Worm (Caenorhabditis elegans) whole organism, young adult: ENCODE measurements around the gene ZK154.6.

ENCODE experiments used
- B0336.3 ChIP-seq: fragments of 200-800 bp; sonication (Bioruptor generic); IDR thresholded peaks from 2 replicates; pipeline ENCODE4 v1.3.6; 2022; ENCODE audit warnings: missing genetic modification characterization, missing compliant biosample characterization
- C06A6.2 ChIP-seq: fragments of 200-800 bp; sonication (Bioruptor generic); conservative IDR thresholded peaks from 2 replicates; pipeline ENCODE4 v1.3.6; 2022; ENCODE audit warnings: missing genetic modification characterization, missing compliant biosample characterization
- C17E4.6 ChIP-seq: fragments of 200-800 bp; sonication (Bioruptor generic); IDR thresholded peaks from 2 replicates; pipeline ENCODE4 v1.3.6; 2022; ENCODE audit warnings: missing genetic modification reagents, missing genetic modification characterization, missing compliant biosample characterization
- F10E7.11 ChIP-seq: sonication (generic microtip); optimal IDR thresholded peaks from 2 replicates; lab custom pipeline; 2017; ENCODE audit warnings: mild to moderate bottlenecking, missing genetic modification characterization, moderate library complexity, missing compliant biosample characterization
- F22D6.2 ChIP-seq: sonication (generic microtip); optimal IDR thresholded peaks from 2 replicates; lab custom pipeline; 2016; ENCODE audit warnings: mild to moderate bottlenecking, missing genetic modification characterization, missing compliant biosample characterization
- F23B12.7 ChIP-seq: sonication (generic microtip); optimal IDR thresholded peaks from 2 replicates; lab custom pipeline; 2017; ENCODE audit warnings: missing genetic modification characterization, mild to moderate bottlenecking, missing compliant biosample characterization, antibody characterized with exemption, moderate library complexity; ENCODE audit not compliant: insufficient read depth
- F33H1.4 ChIP-seq: fragments of 200-800 bp; sonication (Bioruptor generic); IDR thresholded peaks from 2 replicates; pipeline ENCODE4 v1.3.6; 2022; ENCODE audit warnings: missing genetic modification reagents, missing genetic modification characterization, missing compliant biosample characterization
- F37B4.10 ChIP-seq: fragments of 200-800 bp; sonication (Bioruptor generic); IDR thresholded peaks from 2 replicates; pipeline ENCODE4 v1.3.6; 2022; ENCODE audit warnings: missing genetic modification characterization, missing compliant biosample characterization
- F52B5.7 ChIP-seq: sonication (generic microtip); optimal IDR thresholded peaks from 2 replicates; lab custom pipeline; 2016; ENCODE audit warnings: mild to moderate bottlenecking, missing genetic modification characterization, missing compliant biosample characterization
- F55B11.4 ChIP-seq: sonication (generic microtip); optimal IDR thresholded peaks from 2 replicates; lab custom pipeline; 2016; ENCODE audit warnings: missing compliant biosample characterization, missing genetic modification characterization, borderline replicate concordance; ENCODE audit not compliant: insufficient read depth
- F57A8.1 ChIP-seq: fragments of 200-800 bp; sonication (Bioruptor generic); optimal IDR thresholded peaks from 2 replicates; lab custom pipeline; 2018; ENCODE audit warnings: mild to moderate bottlenecking, missing genetic modification characterization, moderate library complexity, missing compliant biosample characterization
- T26A5.8 ChIP-seq: sonication (generic microtip); optimal IDR thresholded peaks from 2 replicates; lab custom pipeline; 2016; ENCODE audit warnings: missing genetic modification characterization, missing compliant biosample characterization
- Y53F4B.3 ChIP-seq: fragments of 200-800 bp; sonication (Bioruptor generic); IDR thresholded peaks from 2 replicates; pipeline ENCODE4 v1.3.6; 2022; ENCODE audit warnings: missing genetic modification reagents, missing genetic modification characterization, missing compliant biosample characterization
- Y53G8AR.9 ChIP-seq: fragments of 200-800 bp; sonication (Bioruptor generic); conservative IDR thresholded peaks from 2 replicates; pipeline ENCODE4 v1.3.6; 2022; ENCODE audit warnings: missing genetic modification reagents, missing genetic modification characterization, missing compliant biosample characterization
- Y67H2A.10 ChIP-seq: fragments of 200-800 bp; sonication (Bioruptor generic); conservative IDR thresholded peaks from 2 replicates; pipeline ENCODE4 v1.3.6; 2022; ENCODE audit warnings: missing genetic modification reagents, missing genetic modification characterization, missing compliant biosample characterization
- Y79H2A.3 ChIP-seq: fragments of 200-800 bp; sonication (Bioruptor generic); conservative IDR thresholded peaks from 2 replicates; pipeline ENCODE4 v1.3.6; 2022; ENCODE audit warnings: missing genetic modification reagents, missing genetic modification characterization, missing compliant biosample characterization
- Y95B8A.8 ChIP-seq: fragments of 200-800 bp; sonication (Bioruptor generic); IDR thresholded peaks from 2 replicates; pipeline ENCODE4 v1.3.6; 2022; ENCODE audit warnings: missing genetic modification reagents, missing genetic modification characterization, missing compliant biosample characterization
- ZK185.1 ChIP-seq: sonication (generic microtip); optimal IDR thresholded peaks from 2 replicates; lab custom pipeline; 2016; ENCODE audit warnings: mild to moderate bottlenecking, missing genetic modification characterization, missing compliant biosample characterization; ENCODE audit not compliant: poor library complexity, severe bottlenecking
- akir-1 ChIP-seq: fragments of 200-800 bp; sonication (Bioruptor generic); optimal IDR thresholded peaks from 2 replicates; lab custom pipeline; 2018; ENCODE audit warnings: mild to moderate bottlenecking, missing genetic modification characterization, moderate library complexity, missing compliant biosample characterization
- attf-5 ChIP-seq: fragments of 200-800 bp; sonication (Bioruptor generic); optimal IDR thresholded peaks from 2 replicates; lab custom pipeline; 2018; ENCODE audit warnings: mild to moderate bottlenecking, missing genetic modification characterization, missing compliant biosample characterization
- ccch-3 ChIP-seq: fragments of 200-800 bp; sonication (Bioruptor generic); optimal IDR thresholded peaks from 2 replicates; lab custom pipeline; 2018; ENCODE audit warnings: mild to moderate bottlenecking, missing genetic modification characterization, missing compliant biosample characterization
- cebp-1 ChIP-seq, 2 experiments: fragments of 200-800 bp in 1 of 2; sonication (Bioruptor generic) in 1 of 2; sonication (generic microtip) in 1 of 2; IDR thresholded peaks in 1 of 2; optimal IDR thresholded peaks in 1 of 2; 2 replicates each; pipeline versions ENCODE4 v1.3.6 to Lab custom; 2017 to 2022; ENCODE audit warnings: missing compliant biosample characterization in 2 of 2, missing genetic modification characterization in 2 of 2, mild to moderate bottlenecking in 1 of 2, missing genetic modification reagents in 1 of 2, moderate library complexity in 1 of 2
- ceh-100 ChIP-seq: fragments of 200-800 bp; sonication (Bioruptor generic); IDR thresholded peaks from 2 replicates; pipeline ENCODE4 v1.3.6; 2022; ENCODE audit warnings: missing genetic modification reagents, missing genetic modification characterization, missing compliant biosample characterization
- ceh-58 ChIP-seq: fragments of 200-800 bp; sonication (Bioruptor generic); IDR thresholded peaks from 2 replicates; pipeline ENCODE4 v1.3.6; 2022; ENCODE audit warnings: missing genetic modification characterization, missing compliant biosample characterization
- ceh-91 ChIP-seq: fragments of 200-800 bp; sonication (Bioruptor generic); IDR thresholded peaks from 2 replicates; pipeline ENCODE4 v1.3.6; 2022; ENCODE audit warnings: missing genetic modification reagents, missing genetic modification characterization, missing compliant biosample characterization
- die-1 ChIP-seq: sonication (generic microtip); optimal IDR thresholded peaks from 2 replicates; lab custom pipeline; 2016; ENCODE audit warnings: missing genotype, mild to moderate bottlenecking, missing genetic modification characterization, missing compliant biosample characterization
- efl-1 ChIP-seq: fragments of 150-350 bp; optimal IDR thresholded peaks from 2 replicates; lab custom pipeline; 2014; ENCODE audit warnings: missing biosample characterization, missing genetic modification reagents, missing genetic modification characterization
- ets-4 ChIP-seq: fragments of 200-800 bp; sonication (Bioruptor generic); optimal IDR thresholded peaks from 2 replicates; lab custom pipeline; 2018; ENCODE audit warnings: mild to moderate bottlenecking, missing genetic modification characterization, missing compliant biosample characterization
- fkh-3 ChIP-seq: sonication (generic microtip); optimal IDR thresholded peaks from 2 replicates; lab custom pipeline; 2016; ENCODE audit warnings: mild to moderate bottlenecking, missing genetic modification characterization, missing compliant biosample characterization
- gei-17 ChIP-seq: fragments of 200-800 bp; sonication (Bioruptor generic); optimal IDR thresholded peaks from 2 replicates; lab custom pipeline; 2018; ENCODE audit warnings: mild to moderate bottlenecking, missing genetic modification characterization, missing compliant biosample characterization
- him-1 ChIP-seq: sonication (generic microtip); optimal IDR thresholded peaks from 2 replicates; lab custom pipeline; 2016; ENCODE audit warnings: missing genotype, missing genetic modification reagents, missing genetic modification characterization, missing compliant biosample characterization
- hmg-1.2 ChIP-seq: fragments of 200-800 bp; sonication (Bioruptor generic); IDR thresholded peaks from 2 replicates; pipeline ENCODE4 v1.3.6; 2022; ENCODE audit warnings: missing genetic modification reagents, missing genetic modification characterization, missing compliant biosample characterization
- hmg-20 ChIP-seq: fragments of 200-800 bp; sonication (Bioruptor generic); IDR thresholded peaks from 2 replicates; pipeline ENCODE4 v1.3.6; 2022; ENCODE audit warnings: missing genetic modification reagents, missing genetic modification characterization, missing compliant biosample characterization
- lag-1 ChIP-seq: fragments of 200-800 bp; sonication (Bioruptor generic); IDR thresholded peaks from 2 replicates; pipeline ENCODE4 v1.3.6; 2022; ENCODE audit warnings: missing genetic modification reagents, missing genetic modification characterization, missing compliant biosample characterization
- let-607 ChIP-seq, 2 experiments: fragments of 200-800 bp in 1 of 2; sonication (Bioruptor generic) in 1 of 2; sonication (generic microtip) in 1 of 2; optimal IDR thresholded peaks; 2 replicates each; lab custom pipeline; 2016 to 2018; ENCODE audit warnings: mild to moderate bottlenecking in 2 of 2, missing compliant biosample characterization in 2 of 2, missing genetic modification characterization in 2 of 2, moderate library complexity in 2 of 2, missing genotype in 1 of 2
- mel-28 ChIP-seq: sonication (generic microtip); optimal IDR thresholded peaks from 2 replicates; lab custom pipeline; 2016; ENCODE audit warnings: borderline replicate concordance, mild to moderate bottlenecking, missing genetic modification characterization, missing compliant biosample characterization
- nfyb-1 ChIP-seq: fragments of 200-800 bp; sonication (Bioruptor generic); IDR thresholded peaks from 2 replicates; pipeline ENCODE4 v1.3.6; 2022; ENCODE audit warnings: missing genetic modification reagents, missing genetic modification characterization, missing compliant biosample characterization
- pha-4 ChIP-seq: fragments of 150-350 bp; sonication (generic microtip); optimal IDR thresholded peaks from 2 replicates; lab custom pipeline; 2014; ENCODE audit warnings: missing biosample characterization, missing genetic modification reagents, missing genetic modification characterization
- rcor-1 ChIP-seq: fragments of 200-800 bp; sonication (Bioruptor generic); IDR thresholded peaks from 2 replicates; pipeline ENCODE4 v1.3.6; 2022; ENCODE audit warnings: missing genetic modification reagents, missing genetic modification characterization, missing compliant biosample characterization
- rec-8 ChIP-seq, 2 experiments: sonication (generic microtip); optimal IDR thresholded peaks; 2 replicates each; lab custom pipeline; 2016; ENCODE audit warnings: mild to moderate bottlenecking in 2 of 2, missing genetic modification characterization in 2 of 2, missing genetic modification reagents in 2 of 2, missing genotype in 2 of 2, missing biosample characterization in 1 of 2, missing compliant biosample characterization in 1 of 2, moderate library complexity in 1 of 2
- snpc-1.3 ChIP-seq: sonication (generic microtip); optimal IDR thresholded peaks from 2 replicates; lab custom pipeline; 2017; ENCODE audit warnings: missing genetic modification characterization, mild to moderate bottlenecking, missing compliant biosample characterization, antibody characterized with exemption, moderate library complexity, missing genotype, missing genetic modification reagents; ENCODE audit not compliant: insufficient read depth
- sptf-2 ChIP-seq: fragments of 200-800 bp; sonication (Bioruptor generic); optimal IDR thresholded peaks from 2 replicates; lab custom pipeline; 2018; ENCODE audit warnings: mild to moderate bottlenecking, missing genetic modification characterization, missing compliant biosample characterization
- tlf-1 ChIP-seq: fragments of 200-800 bp; sonication (Bioruptor generic); optimal IDR thresholded peaks from 2 replicates; lab custom pipeline; 2018; ENCODE audit warnings: mild to moderate bottlenecking, missing genetic modification characterization, missing compliant biosample characterization
- ztf-25 ChIP-seq: fragments of 200-800 bp; sonication (Bioruptor generic); IDR thresholded peaks from 2 replicates; pipeline ENCODE4 v1.3.6; 2022; ENCODE audit warnings: missing genetic modification reagents, missing genetic modification characterization, missing compliant biosample characterization
- ztf-28 ChIP-seq: fragments of 200-800 bp; sonication (Bioruptor generic); IDR thresholded peaks from 2 replicates; pipeline ENCODE4 v1.3.6; 2022; ENCODE audit warnings: missing genetic modification reagents, missing genetic modification characterization, missing compliant biosample characterization

The ZK154.6 gene

ce11 chrX:7787885-7788353 is 5.4 kb downstream of the ZK154.6 start, which contains the start of gene ZK154.5 (continued):
- TF ChIP-seq gei-17 (GFP tag; lab: Kevin White, UChicago) = peak; percentile 48
- peak; percentile 47 for TF ChIP-seq attf-5 (GFP tag; lab: Kevin White, UChicago)
- TF ChIP-seq ztf-28 (GFP tag; lab: Robert Waterston, UW) = no peak
- no peak for TF ChIP-seq nfyb-1 (GFP tag; lab: Robert Waterston, UW)
- no peak for TF ChIP-seq C06A6.2
- no peak for TF ChIP-seq F33H1.4 (GFP tag; lab: Robert Waterston, UW)
- TF ChIP-seq fkh-3 (tag; lab: Kevin White, UChicago) = no peak
- no peak for TF ChIP-seq mel-28 (tag; lab: Kevin White, UChicago)
- TF ChIP-seq ceh-58 (GFP tag; lab: Robert Waterston, UW) = no peak
- no peak for TF ChIP-seq ccch-3 (GFP tag; lab: Kevin White, UChicago)
- no peak for TF ChIP-seq cebp-1 (GFP tag; IDR thresholded peaks at IDR 0.05; lab: Robert Waterston, UW)
- TF ChIP-seq cebp-1 (tag; optimal IDR thresholded peaks at IDR 0.05; lab: Kevin White, UChicago) = peak; percentile 63
- TF ChIP-seq hmg-1.2 (GFP tag; lab: Robert Waterston, UW) = peak; percentile 89
- TF ChIP-seq ceh-100 = no peak
- no peak for TF ChIP-seq ceh-91 (GFP tag; lab: Robert Waterston, UW)
- 0 out of 2 replicates have a peak, but pooled peaks have one; percentile 16 for TF ChIP-seq rcor-1 (GFP tag; lab: Robert Waterston, UW)
- TF ChIP-seq F52B5.7 = no peak
- no peak for TF ChIP-seq Y79H2A.3
- no peak for TF ChIP-seq F37B4.10 (GFP tag; lab: Robert Waterston, UW)
- TF ChIP-seq snpc-1.3 = no peak
- TF ChIP-seq B0336.3 (GFP tag; lab: Robert Waterston, UW) = no peak
- no peak for TF ChIP-seq F55B11.4 (tag; lab: Kevin White, UChicago)
- no peak for TF ChIP-seq sptf-2 (GFP tag; lab: Kevin White, UChicago)
- no peak for TF ChIP-seq T26A5.8 (tag; lab: Kevin White, UChicago)
- no peak for TF ChIP-seq F23B12.7 (tag; lab: Kevin White, UChicago)
- no peak for TF ChIP-seq Y53G8AR.9 (GFP tag; lab: Robert Waterston, UW)
- no peak for TF ChIP-seq lag-1 (GFP tag; lab: Robert Waterston, UW)
- TF ChIP-seq tlf-1 = no peak
- no peak for TF ChIP-seq ztf-25 (GFP tag; lab: Robert Waterston, UW)
- TF ChIP-seq rec-8 (tag; optimal IDR thresholded peaks at IDR 0.05; lab: Kevin White, UChicago) = no peak
- TF ChIP-seq F10E7.11 = no peak
- no peak for TF ChIP-seq ets-4
- no peak for TF ChIP-seq Y53F4B.3 (GFP tag; lab: Robert Waterston, UW)
- no peak for TF ChIP-seq ZK185.1
- peak; percentile 40 to 54 for TF ChIP-seq let-607 (tag; optimal IDR thresholded peaks at IDR 0.05; lab: Kevin White, UChicago)
- no peak for TF ChIP-seq die-1 (tag; lab: Kevin White, UChicago)
- TF ChIP-seq efl-1 (GFP tag; lab: Kevin White, UChicago) = no peak
- TF ChIP-seq F57A8.1 = no peak
- TF ChIP-seq akir-1 (GFP tag; lab: Kevin White, UChicago) = no peak
- TF ChIP-seq C17E4.6 = no peak
- no peak for TF ChIP-seq hmg-20 (GFP tag; lab: Robert Waterston, UW)
- no peak for TF ChIP-seq him-1
- TF ChIP-seq F22D6.2 (tag; lab: Kevin White, UChicago) = no peak
- no peak for TF ChIP-seq Y67H2A.10 (GFP tag; lab: Robert Waterston, UW)
- TF ChIP-seq pha-4 (tag; lab: Kevin White, UChicago) = no peak
- no peak for TF ChIP-seq Y95B8A.8 (GFP tag; lab: Robert Waterston, UW)
